Worm (Caenorhabditis elegans) whole organism, mixed stage, embryonic: ENCODE measurements around the gene srz-31.

Source experiments
- M03D4.4 ChIP-seq: sonication (generic microtip); optimal IDR thresholded peaks from 2 replicates; lab custom pipeline; 2017; ENCODE audit warnings: mild to moderate bottlenecking, missing genetic modification characterization, missing compliant biosample characterization
- bed-3 ChIP-seq: fragments of 200-800 bp; sonication (Bioruptor generic); optimal IDR thresholded peaks from 3 replicates; lab custom pipeline; 2018; ENCODE audit warnings: mild to moderate bottlenecking, missing genetic modification characterization, moderate library complexity, missing compliant biosample characterization
- blmp-1 ChIP-seq: fragments of 150-350 bp; optimal IDR thresholded peaks from 2 replicates; lab custom pipeline; 2014; ENCODE audit warnings: missing biosample characterization, missing genetic modification characterization
- ceh-39 ChIP-seq: fragments of 150-350 bp; optimal IDR thresholded peaks from 2 replicates; lab custom pipeline; 2014; ENCODE audit warnings: missing biosample characterization, missing genetic modification characterization
- ceh-43 ChIP-seq: fragments of 200-800 bp; sonication (Bioruptor generic); optimal IDR thresholded peaks from 2 replicates; lab custom pipeline; 2018; ENCODE audit warnings: mild to moderate bottlenecking, missing genetic modification characterization, moderate library complexity, missing compliant biosample characterization
- ceh-83 ChIP-seq: fragments of 200-800 bp; sonication (Bioruptor generic); optimal IDR thresholded peaks from 2 replicates; lab custom pipeline; 2018; ENCODE audit warnings: mild to moderate bottlenecking, missing genetic modification characterization, missing compliant biosample characterization
- ces-1 ChIP-seq: fragments of 150-350 bp; optimal IDR thresholded peaks from 2 replicates; lab custom pipeline; 2014; ENCODE audit warnings: missing biosample characterization, missing genetic modification reagents, missing genetic modification characterization
- cnd-1 ChIP-seq: fragments of 200-800 bp; sonication (Bioruptor generic); optimal IDR thresholded peaks from 2 replicates; lab custom pipeline; 2018; ENCODE audit warnings: mild to moderate bottlenecking, missing genetic modification characterization, missing compliant biosample characterization
- drap-1 ChIP-seq: fragments of 200-800 bp; sonication (Bioruptor generic); optimal IDR thresholded peaks from 3 replicates; lab custom pipeline; 2018; ENCODE audit warnings: mild to moderate bottlenecking, missing genetic modification characterization, missing compliant biosample characterization
- elt-1 ChIP-seq: sonication (generic microtip); optimal IDR thresholded peaks from 2 replicates; lab custom pipeline; 2017; ENCODE audit warnings: missing genetic modification characterization, mild to moderate bottlenecking, missing compliant biosample characterization, antibody characterized with exemption, moderate library complexity, borderline replicate concordance; ENCODE audit not compliant: insufficient read depth
- elt-3 ChIP-seq: fragments of 150-350 bp; optimal IDR thresholded peaks from 2 replicates; lab custom pipeline; 2014; ENCODE audit warnings: missing biosample characterization, missing genetic modification characterization
- flh-1 ChIP-seq: fragments of 200-800 bp; sonication (Bioruptor generic); optimal IDR thresholded peaks from 2 replicates; lab custom pipeline; 2018; ENCODE audit warnings: mild to moderate bottlenecking, missing genetic modification characterization, moderate library complexity, missing compliant biosample characterization
- ham-2 ChIP-seq: fragments of 200-800 bp; sonication (Bioruptor generic); optimal IDR thresholded peaks from 2 replicates; lab custom pipeline; 2018; ENCODE audit warnings: mild to moderate bottlenecking, missing genetic modification characterization, missing compliant biosample characterization
- hlh-1 ChIP-seq: fragments of 150-350 bp; optimal IDR thresholded peaks from 2 replicates; lab custom pipeline; 2014; ENCODE audit warnings: missing biosample characterization, missing genetic modification reagents, missing genetic modification characterization
- lin-13 ChIP-seq: fragments of 150-350 bp; optimal IDR thresholded peaks from 2 replicates; lab custom pipeline; 2014; ENCODE audit warnings: missing biosample characterization, missing genetic modification characterization
- lin-32 ChIP-seq: fragments of 200-800 bp; sonication (Bioruptor generic); optimal IDR thresholded peaks from 2 replicates; lab custom pipeline; 2018; ENCODE audit warnings: mild to moderate bottlenecking, missing genetic modification characterization, missing compliant biosample characterization
- lsy-2 ChIP-seq: fragments of 150-350 bp; optimal IDR thresholded peaks from 2 replicates; lab custom pipeline; 2014; ENCODE audit warnings: missing biosample characterization, missing genetic modification characterization
- mab-5 ChIP-seq: fragments of 150-350 bp; optimal IDR thresholded peaks from 2 replicates; lab custom pipeline; 2014; ENCODE audit warnings: missing biosample characterization, missing genetic modification characterization
- mep-1 ChIP-seq: fragments of 150-350 bp; optimal IDR thresholded peaks from 2 replicates; lab custom pipeline; 2017; ENCODE audit warnings: missing biosample characterization, missing genetic modification reagents, missing genetic modification characterization, inconsistent platforms
- mls-2 ChIP-seq: sonication (generic microtip); optimal IDR thresholded peaks from 2 replicates; lab custom pipeline; 2016; ENCODE audit warnings: mild to moderate bottlenecking, missing genetic modification characterization, moderate library complexity, missing compliant biosample characterization
- nhr-12 ChIP-seq: fragments of 150-350 bp; optimal IDR thresholded peaks from 2 replicates; lab custom pipeline; 2014; ENCODE audit warnings: missing biosample characterization, missing genetic modification characterization
- nhr-2 ChIP-seq: fragments of 150-350 bp; optimal IDR thresholded peaks from 2 replicates; lab custom pipeline; 2014; ENCODE audit warnings: missing biosample characterization, missing genetic modification characterization
- nhr-237 ChIP-seq: fragments of 150-350 bp; optimal IDR thresholded peaks from 2 replicates; lab custom pipeline; 2014; ENCODE audit warnings: missing biosample characterization, missing genetic modification characterization
- nhr-76 ChIP-seq: sonication (generic microtip); optimal IDR thresholded peaks from 2 replicates; lab custom pipeline; 2017; ENCODE audit warnings: missing biosample characterization, missing genetic modification characterization
- sem-2 ChIP-seq: fragments of 200-800 bp; sonication (Bioruptor generic); optimal IDR thresholded peaks from 2 replicates; lab custom pipeline; 2018; ENCODE audit warnings: mild to moderate bottlenecking, missing genetic modification characterization, missing compliant biosample characterization
- sptf-1 ChIP-seq: sonication (generic microtip); optimal IDR thresholded peaks from 2 replicates; lab custom pipeline; 2017; ENCODE audit warnings: mild to moderate bottlenecking, missing genetic modification characterization, moderate library complexity, missing compliant biosample characterization
- unc-120 ChIP-seq: sonication (generic microtip); optimal IDR thresholded peaks from 2 replicates; lab custom pipeline; 2017; ENCODE audit warnings: missing genetic modification characterization, missing compliant biosample characterization; ENCODE audit not compliant: poor library complexity, severe bottlenecking
- unc-62 ChIP-seq: fragments of 150-350 bp; optimal IDR thresholded peaks from 2 replicates; lab custom pipeline; 2014; ENCODE audit warnings: missing biosample characterization, missing genetic modification reagents, missing genetic modification characterization
- zip-8 ChIP-seq: fragments of 150-350 bp; optimal IDR thresholded peaks from 2 replicates; lab custom pipeline; 2014; ENCODE audit warnings: missing biosample characterization, missing genetic modification characterization
- ztf-11 ChIP-seq: fragments of 150-350 bp; optimal IDR thresholded peaks from 2 replicates; lab custom pipeline; 2014; ENCODE audit warnings: missing biosample characterization, missing genetic modification characterization

The srz-31 gene

ce11 chrIV:14103054-14103453, 34.1 kb upstream of the srz-31 start, which contains the start of gene F52B11.5:
Gene F52B11.5, minus strand, starts transcription at chrIV:14103231.
- TF ChIP-seq elt-3 (no peak), mls-2 (tag; lab: Kevin White, UChicago) (no peak), blmp-1 (tag; lab: Kevin White, UChicago) (no peak), ztf-11 (no peak), flh-1 (no peak)

ce11 chrIV:14104745-14105144, 32.4 kb upstream of the srz-31 start:
- TF ChIP-seq blmp-1 (tag; lab: Kevin White, UChicago), result peak; percentile 34
- TF ChIP-seq nhr-237 (tag; lab: Kevin White, UChicago), result no peak
- no peak for TF ChIP-seq lin-13 (tag; lab: Kevin White, UChicago)
- peak; percentile 90 for TF ChIP-seq ceh-39 (tag; lab: Kevin White, UChicago)
- no peak for TF ChIP-seq nhr-12 (tag; lab: Kevin White, UChicago)
- TF ChIP-seq sptf-1 (tag; lab: Kevin White, UChicago), result no peak
- no peak for TF ChIP-seq hlh-1 (tag; lab: Kevin White, UChicago)
- no peak for TF ChIP-seq lsy-2 (tag; lab: Kevin White, UChicago)
- no peak for TF ChIP-seq ham-2

- TF ChIP-seq mep-1 (tag; lab: Kevin White, UChicago), result no peak
Observed at ce11 chrIV:14106274-14106673, 30.9 kb upstream of the srz-31 start, which contains the start of gene ins-34. Gene ins-34, plus strand, starts transcription at chrIV:14106574.

ce11 chrIV:14107647-14108046, 29.5 kb upstream of the srz-31 start:
- TF ChIP-seq unc-120 (tag; lab: Kevin White, UChicago) (no peak), ces-1 (no peak), unc-62 (GFP tag; lab: Kevin White, UChicago) (no peak), ham-2 (no peak), flh-1 (no peak)

ce11 chrIV:14113621-14114020, 23.5 kb upstream of the srz-31 start:
- TF ChIP-seq drap-1 (GFP tag; lab: Kevin White, UChicago) (no peak), nhr-2 (no peak), hlh-1 (tag; lab: Kevin White, UChicago) (no peak)

ce11 chrIV:14114357-14114756, 22.8 kb upstream of the srz-31 start:
- TF ChIP-seq nhr-237 (tag; lab: Kevin White, UChicago), result no peak
- TF ChIP-seq sem-2 (GFP tag; lab: Kevin White, UChicago), result no peak
- TF ChIP-seq M03D4.4 (tag; lab: Kevin White, UChicago), result no peak
- no peak for TF ChIP-seq ztf-11
- TF ChIP-seq unc-62 (GFP tag; lab: Kevin White, UChicago), result no peak
- TF ChIP-seq zip-8 (tag; lab: Kevin White, UChicago), result no peak
- no peak for TF ChIP-seq ceh-83 (GFP tag; lab: Kevin White, UChicago)
- no peak for TF ChIP-seq mep-1 (tag; lab: Kevin White, UChicago)
- no peak for TF ChIP-seq lin-32 (GFP tag; lab: Kevin White, UChicago)
- TF ChIP-seq ceh-39 (tag; lab: Kevin White, UChicago), result no peak
- no peak for TF ChIP-seq nhr-76 (tag; lab: Kevin White, UChicago)
- no peak for TF ChIP-seq nhr-2
- TF ChIP-seq bed-3 (GFP tag; lab: Kevin White, UChicago), result no peak
- no peak for TF ChIP-seq elt-1 (tag; lab: Kevin White, UChicago)
- no peak for TF ChIP-seq ham-2
- no peak for TF ChIP-seq sptf-1 (tag; lab: Kevin White, UChicago)
- TF ChIP-seq mab-5, result no peak
- no peak for TF ChIP-seq ceh-43 (GFP tag; lab: Kevin White, UChicago)
- TF ChIP-seq lsy-2 (tag; lab: Kevin White, UChicago), result no peak
- TF ChIP-seq ces-1, result no peak

ce11 chrIV:14115045-14115444, 22.1 kb upstream of the srz-31 start:
- TF ChIP-seq unc-120 (tag; lab: Kevin White, UChicago), result no peak
- no peak for TF ChIP-seq mls-2 (tag; lab: Kevin White, UChicago)
- TF ChIP-seq mab-5, result no peak
- no peak for TF ChIP-seq nhr-237 (tag; lab: Kevin White, UChicago)
- no peak for TF ChIP-seq lin-32 (GFP tag; lab: Kevin White, UChicago)
- no peak for TF ChIP-seq bed-3 (GFP tag; lab: Kevin White, UChicago)
- TF ChIP-seq elt-3, result no peak
- no peak for TF ChIP-seq cnd-1 (tag; lab: Kevin White, UChicago)
- TF ChIP-seq blmp-1 (tag; lab: Kevin White, UChicago), result no peak
- no peak for TF ChIP-seq lsy-2 (tag; lab: Kevin White, UChicago)
- no peak for TF ChIP-seq lin-13 (tag; lab: Kevin White, UChicago)
